Fruit fly (Drosophila melanogaster) whole organism, embryonic: ENCODE measurements around the gene osk.

Experiments
- ATbp ChIP-seq: fragments of 200-800 bp; sonication (Bioruptor generic); optimal IDR thresholded peaks from 2 replicates; lab custom pipeline; 2017; ENCODE audit warnings: missing biosample characterization, mild to moderate bottlenecking, missing genetic modification characterization, missing genetic modification reagents
- Ada2b ChIP-seq: fragments of 200-800 bp; sonication (Bioruptor generic); IDR thresholded peaks from 2 replicates; pipeline ENCODE4 v1.3.6; 2022; ENCODE audit warnings: missing biosample characterization, missing genetic modification characterization
- CG10209 ChIP-seq: fragments of 200-800 bp; sonication (Bioruptor generic); optimal IDR thresholded peaks from 3 replicates; lab custom pipeline; 2017; ENCODE audit warnings: missing biosample characterization, mild to moderate bottlenecking, missing genetic modification characterization, missing genetic modification reagents
- CG10267 ChIP-seq: fragments of 200-800 bp; sonication (Bioruptor generic); optimal IDR thresholded peaks from 2 replicates; lab custom pipeline; 2018; ENCODE audit warnings: missing biosample characterization, mild to moderate bottlenecking, missing genetic modification characterization, moderate library complexity
- CG10274 ChIP-seq: fragments of 200-800 bp; sonication (Bioruptor generic); optimal IDR thresholded peaks from 3 replicates; lab custom pipeline; 2017; ENCODE audit warnings: missing biosample characterization, mild to moderate bottlenecking, missing genetic modification characterization
- CG10366 ChIP-seq: fragments of 200-800 bp; sonication (Bioruptor generic); IDR thresholded peaks from 2 replicates; pipeline ENCODE4 v1.3.6; 2022; ENCODE audit warnings: missing biosample characterization, missing genetic modification characterization
- CG13123 ChIP-seq: fragments of 200-800 bp; sonication (Bioruptor generic); optimal IDR thresholded peaks from 2 replicates; lab custom pipeline; 2016; ENCODE audit warnings: missing biosample characterization, missing genetic modification characterization
- CG13775 ChIP-seq: fragments of 200-800 bp; sonication (Bioruptor generic); optimal IDR thresholded peaks from 3 replicates; lab custom pipeline; 2017; ENCODE audit warnings: missing biosample characterization, mild to moderate bottlenecking, missing genetic modification characterization
- CG13894 ChIP-seq: fragments of 200-800 bp; sonication (Bioruptor generic); optimal IDR thresholded peaks from 3 replicates; lab custom pipeline; 2018; ENCODE audit warnings: missing biosample characterization, mild to moderate bottlenecking, missing genetic modification characterization, moderate library complexity
- CG15011 ChIP-seq: fragments of 200-800 bp; sonication (Bioruptor generic); optimal IDR thresholded peaks from 3 replicates; lab custom pipeline; 2018; ENCODE audit warnings: missing biosample characterization, mild to moderate bottlenecking, missing genetic modification characterization
- CG18476 ChIP-seq: fragments of 200-800 bp; sonication (Bioruptor generic); optimal IDR thresholded peaks from 2 replicates; lab custom pipeline; 2016; ENCODE audit warnings: missing biosample characterization, mild to moderate bottlenecking, missing genetic modification characterization
- CG18619 ChIP-seq: fragments of 200-800 bp; sonication (Bioruptor generic); optimal IDR thresholded peaks from 3 replicates; lab custom pipeline; 2017; ENCODE audit warnings: missing biosample characterization, mild to moderate bottlenecking, missing genetic modification characterization
- CG30431 ChIP-seq: fragments of 200-800 bp; sonication (Bioruptor generic); optimal IDR thresholded peaks from 2 replicates; lab custom pipeline; 2017; ENCODE audit warnings: missing biosample characterization, missing genetic modification characterization
- CG32532 ChIP-seq: fragments of 200-800 bp; sonication (Bioruptor generic); IDR thresholded peaks from 2 replicates; pipeline ENCODE4 v1.3.6; 2022; ENCODE audit warnings: missing biosample characterization, missing genetic modification characterization
- CG33213 ChIP-seq: fragments of 200-800 bp; sonication (Bioruptor generic); optimal IDR thresholded peaks from 3 replicates; lab custom pipeline; 2016; ENCODE audit warnings: missing biosample characterization, missing genetic modification characterization
- CG8359 ChIP-seq: fragments of 200-800 bp; sonication (Bioruptor generic); optimal IDR thresholded peaks from 2 replicates; lab custom pipeline; 2017; ENCODE audit warnings: missing biosample characterization, mild to moderate bottlenecking, missing genetic modification characterization, borderline replicate concordance
- CG8388 ChIP-seq: fragments of 200-800 bp; sonication (Bioruptor generic); optimal IDR thresholded peaks from 2 replicates; lab custom pipeline; 2019; ENCODE audit warnings: missing biosample characterization, mild to moderate bottlenecking, missing genetic modification characterization, moderate library complexity
- CG9609 ChIP-seq: fragments of 200-800 bp; sonication (Bioruptor generic); optimal IDR thresholded peaks from 3 replicates; lab custom pipeline; 2016; ENCODE audit warnings: missing biosample characterization, missing genetic modification characterization
- CoRest ChIP-seq: fragments of 200-800 bp; sonication (Bioruptor generic); optimal IDR thresholded peaks from 3 replicates; lab custom pipeline; 2018; ENCODE audit warnings: missing biosample characterization, mild to moderate bottlenecking, missing genetic modification characterization, moderate library complexity
- D19B ChIP-seq: fragments of 200-800 bp; sonication (Bioruptor generic); optimal IDR thresholded peaks from 2 replicates; lab custom pipeline; 2017; ENCODE audit warnings: missing biosample characterization, mild to moderate bottlenecking, missing genetic modification characterization
- Dll ChIP-seq: fragments of 200-800 bp; sonication (Bioruptor generic); IDR thresholded peaks from 4 replicates; pipeline ENCODE4 v1.3.6; 2022; ENCODE audit warnings: missing biosample characterization, missing genetic modification characterization; ENCODE audit not compliant: partially characterized antibody
- Dp ChIP-seq: fragments of 200-800 bp; sonication (Bioruptor generic); optimal IDR thresholded peaks from 2 replicates; lab custom pipeline; 2018; ENCODE audit warnings: missing biosample characterization, mild to moderate bottlenecking, missing genetic modification characterization, moderate library complexity
- Elba2 ChIP-seq: fragments of 200-800 bp; sonication (Bioruptor generic); optimal IDR thresholded peaks from 3 replicates; lab custom pipeline; 2016; ENCODE audit warnings: missing biosample characterization, missing genetic modification characterization
- Ets97D ChIP-seq: fragments of 200-800 bp; sonication (Bioruptor generic); optimal IDR thresholded peaks from 3 replicates; lab custom pipeline; 2016; ENCODE audit warnings: missing biosample characterization, missing genetic modification characterization
- Fer1 ChIP-seq: fragments of 200-800 bp; sonication (Bioruptor generic); optimal IDR thresholded peaks from 2 replicates; lab custom pipeline; 2017; ENCODE audit warnings: missing biosample characterization, mild to moderate bottlenecking, missing genetic modification characterization
- MBD-R2 ChIP-seq: fragments of 200-800 bp; sonication (Bioruptor generic); IDR thresholded peaks from 2 replicates; pipeline ENCODE4 v1.3.6; 2022; ENCODE audit warnings: missing biosample characterization, missing genetic modification characterization
- crc ChIP-seq: fragments of 200-800 bp; sonication (Bioruptor generic); optimal IDR thresholded peaks from 2 replicates; lab custom pipeline; 2016; ENCODE audit warnings: missing biosample characterization, missing genetic modification characterization
- croc ChIP-seq: fragments of 200-800 bp; sonication (Bioruptor generic); conservative IDR thresholded peaks from 3 replicates; pipeline ENCODE4 v1.3.6; 2022; ENCODE audit warnings: missing biosample characterization, missing genetic modification characterization
- crol ChIP-seq: fragments of 200-800 bp; sonication (Bioruptor generic); IDR thresholded peaks from 2 replicates; pipeline ENCODE4 v1.3.6; 2022; ENCODE audit warnings: missing biosample characterization, missing genetic modification characterization
- disco-r ChIP-seq: fragments of 200-800 bp; sonication (Bioruptor generic); optimal IDR thresholded peaks from 2 replicates; lab custom pipeline; 2016; ENCODE audit warnings: missing biosample characterization, missing genetic modification characterization
- dmrt99B ChIP-seq: fragments of 200-800 bp; sonication (Bioruptor generic); optimal IDR thresholded peaks from 2 replicates; lab custom pipeline; 2018; ENCODE audit warnings: missing biosample characterization, mild to moderate bottlenecking, missing genetic modification characterization, moderate library complexity
- hkb ChIP-seq, 2 experiments: fragments of 200-800 bp in 1 of 2; fragments of >200 bp in 1 of 2; sonication (Bioruptor generic) in 1 of 2; IDR thresholded peaks in 1 of 2; optimal IDR thresholded peaks in 1 of 2; 2 replicates each; pipeline versions ENCODE4 v1.3.6 to Lab custom; 2017 to 2022; ENCODE audit warnings: missing biosample characterization in 1 of 2, missing genetic modification characterization in 1 of 2
- hth ChIP-seq: fragments of >200 bp; optimal IDR thresholded peaks from 2 replicates; lab custom pipeline; 2017; ENCODE audit warnings: inconsistent platforms
- ind ChIP-seq: fragments of 200-800 bp; sonication (Bioruptor generic); optimal IDR thresholded peaks from 3 replicates; lab custom pipeline; 2016; ENCODE audit warnings: missing biosample characterization, missing genetic modification characterization
- mirr ChIP-seq: fragments of 200-800 bp; sonication (Bioruptor generic); optimal IDR thresholded peaks from 3 replicates; lab custom pipeline; 2018; ENCODE audit warnings: missing biosample characterization, mild to moderate bottlenecking, missing genetic modification characterization
- nmo ChIP-seq: fragments of 200-800 bp; sonication (Bioruptor generic); optimal IDR thresholded peaks from 2 replicates; lab custom pipeline; 2018; ENCODE audit warnings: missing biosample characterization, mild to moderate bottlenecking, missing genetic modification characterization, moderate library complexity
- pnt ChIP-seq: fragments of 200-800 bp; sonication (Bioruptor generic); optimal IDR thresholded peaks from 3 replicates; lab custom pipeline; 2016; ENCODE audit warnings: missing biosample characterization, missing genetic modification characterization
- ro ChIP-seq: fragments of 200-800 bp; sonication (Bioruptor generic); IDR thresholded peaks from 2 replicates; pipeline ENCODE4 v1.3.6; 2022; ENCODE audit warnings: missing biosample characterization, missing genetic modification characterization
- sc ChIP-seq, 3 experiments: fragments of >200 bp in 2 of 3; fragments of 200-800 bp in 1 of 3; sonication (Bioruptor generic) in 1 of 3; optimal IDR thresholded peaks; 2 replicates in 2 of 3; 3 replicates in 1 of 3; lab custom pipeline; 2017; ENCODE audit warnings: mild to moderate bottlenecking in 1 of 3, missing biosample characterization in 1 of 3, missing genetic modification characterization in 1 of 3, missing genetic modification reagents in 1 of 3
- schlank ChIP-seq: fragments of 200-800 bp; sonication (Bioruptor generic); optimal IDR thresholded peaks from 2 replicates; lab custom pipeline; 2018; ENCODE audit warnings: missing biosample characterization, mild to moderate bottlenecking, missing genetic modification characterization
- scrt ChIP-seq: fragments of 200-800 bp; sonication (Bioruptor generic); optimal IDR thresholded peaks from 2 replicates; lab custom pipeline; 2018; ENCODE audit warnings: missing biosample characterization, mild to moderate bottlenecking, missing genetic modification characterization, moderate library complexity
- sim ChIP-seq: fragments of 200-800 bp; sonication (Bioruptor generic); IDR thresholded peaks from 2 replicates; pipeline ENCODE4 v1.3.6; 2022; ENCODE audit warnings: missing biosample characterization, missing genetic modification characterization
- sr ChIP-seq: fragments of 200-800 bp; sonication (Bioruptor generic); IDR thresholded peaks from 3 replicates; pipeline ENCODE4 v1.3.6; 2022; ENCODE audit warnings: missing biosample characterization, missing genetic modification characterization
- ssp ChIP-seq: fragments of 200-800 bp; sonication (Bioruptor generic); IDR thresholded peaks from 2 replicates; pipeline ENCODE4 v1.3.6; 2022; ENCODE audit warnings: missing biosample characterization, missing genetic modification characterization
- tio ChIP-seq: fragments of 200-800 bp; sonication (Bioruptor generic); optimal IDR thresholded peaks from 2 replicates; lab custom pipeline; 2017; ENCODE audit warnings: missing biosample characterization, missing genetic modification characterization, inconsistent platforms
- tll ChIP-seq, 2 experiments: fragments of 200-800 bp in 1 of 2; fragments of >200 bp in 1 of 2; sonication (Bioruptor generic) in 1 of 2; optimal IDR thresholded peaks; 2 replicates each; lab custom pipeline; 2017 to 2019; ENCODE audit warnings: missing biosample characterization in 2 of 2, missing genetic modification characterization in 2 of 2, mild to moderate bottlenecking in 1 of 2, moderate library complexity in 1 of 2
- trem ChIP-seq: fragments of 200-800 bp; optimal IDR thresholded peaks from 3 replicates; lab custom pipeline; 2019; ENCODE audit warnings: missing biosample characterization, mild to moderate bottlenecking, missing genetic modification characterization, moderate library complexity
- z ChIP-seq: fragments of 200-800 bp; sonication (Bioruptor generic); IDR thresholded peaks from 3 replicates; pipeline ENCODE4 v1.3.6; 2022; ENCODE audit warnings: missing biosample characterization, missing genetic modification characterization

osk gene

DNA sequence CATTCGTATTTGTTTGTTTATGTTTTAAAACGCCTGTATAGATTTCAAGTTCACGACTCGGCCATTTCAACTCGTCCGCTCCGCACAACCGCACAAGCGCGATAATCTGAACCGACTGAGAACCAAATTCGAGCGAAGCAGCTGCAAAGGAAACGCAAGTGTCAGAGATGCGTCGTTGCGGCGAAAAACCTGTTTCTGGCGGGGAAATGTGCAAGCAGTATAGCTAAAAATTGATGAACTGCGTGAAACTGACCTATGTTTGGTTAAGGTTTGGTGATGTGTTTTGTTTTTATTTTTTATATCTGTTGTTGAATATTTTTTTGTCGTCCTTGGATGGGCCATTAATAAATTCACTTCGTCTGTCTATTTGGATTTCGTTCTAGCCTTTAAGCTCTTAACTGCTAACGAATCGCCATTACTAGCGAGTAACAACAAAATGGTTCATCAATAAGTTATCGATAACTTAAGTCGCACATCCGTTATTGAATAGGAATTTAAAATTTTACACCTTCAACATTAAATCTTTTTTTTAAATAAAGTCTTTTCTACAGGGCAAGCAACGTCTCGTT lies 3.1 kb upstream of the osk start, which contains the start of gene pyd (continued):
- TF ChIP-seq tio: no peak
- TF ChIP-seq crc: no peak
- peak; percentile 46 for TF ChIP-seq pnt (GFP tag; lab: Kevin White, UChicago)
- TF ChIP-seq ATbp (GFP tag; lab: Kevin White, UChicago): no peak
- TF ChIP-seq CG10274 (GFP tag; lab: Kevin White, UChicago): no peak
- TF ChIP-seq tll (GFP tag; optimal IDR thresholded peaks at IDR 0.05; lab: Kevin White, UChicago): peak; percentile 17 to 71
- no peak for TF ChIP-seq CG8359 (GFP tag; lab: Kevin White, UChicago)
- TF ChIP-seq hkb (optimal IDR thresholded peaks at IDR 0.05; lab: Kevin White, UChicago): peak; percentile 55
- peak; percentile 55 for TF ChIP-seq hkb (GFP tag; IDR thresholded peaks at IDR 0.05; lab: Robert Waterston, UW)
- TF ChIP-seq D19B (GFP tag; lab: Kevin White, UChicago): peak; percentile 17
- peak; percentile 51 for TF ChIP-seq dmrt99B
- TF ChIP-seq CG30431 (GFP tag; lab: Kevin White, UChicago): no peak
- TF ChIP-seq CG8388 (GFP tag; lab: Kevin White, UChicago): peak; percentile 49
- peak; percentile 70 for TF ChIP-seq trem (tag; lab: Kevin White, UChicago)
- no peak for TF ChIP-seq z (GFP tag; lab: Robert Waterston, UW)
- 0 out of 2 replicates have a peak, but pooled peaks have one; percentile 18 for TF ChIP-seq Ada2b (GFP tag; lab: Robert Waterston, UW)
- peak; percentile 63 for TF ChIP-seq CG13775 (GFP tag; lab: Kevin White, UChicago)
- TF ChIP-seq disco-r (GFP tag; lab: Kevin White, UChicago): peak; percentile 26
- peak; percentile 27 for TF ChIP-seq CG13123
- TF ChIP-seq CG18476 (GFP tag; lab: Kevin White, UChicago): peak; percentile 23
- TF ChIP-seq CoRest (tag; lab: Kevin White, UChicago): peak; percentile 76
- TF ChIP-seq CG10209 (GFP tag; lab: Kevin White, UChicago): peak; percentile 63
- TF ChIP-seq CG9609 (GFP tag; lab: Kevin White, UChicago): peak; percentile 43
- no peak; the same call in 1 of the 2 replicates for TF ChIP-seq ssp
- TF ChIP-seq MBD-R2 (GFP tag; lab: Robert Waterston, UW): peak; percentile 34; the same call in 1 of the 2 replicates
- TF ChIP-seq sc (optimal IDR thresholded peaks at IDR 0.05; lab: Kevin White, UChicago): no peak
- peak; percentile 33 for TF ChIP-seq sc (GFP tag; optimal IDR thresholded peaks at IDR 0.05; lab: Kevin White, UChicago)
- peak; percentile 69 for TF ChIP-seq Dll (GFP tag; lab: Robert Waterston, UW)
- peak; percentile 76 for TF ChIP-seq nmo (GFP tag; lab: Kevin White, UChicago)
- TF ChIP-seq schlank (tag; lab: Kevin White, UChicago): peak; percentile 40
- peak; percentile 9; the same call in 1 of the 2 replicates for TF ChIP-seq CG10366
- no peak for TF ChIP-seq Elba2 (GFP tag; lab: Kevin White, UChicago)
- no peak for TF ChIP-seq ro (GFP tag; lab: Robert Waterston, UW)
- TF ChIP-seq CG18619 (GFP tag; lab: Kevin White, UChicago): peak; percentile 71
- peak; percentile 48; the same call in 1 of the 2 replicates for TF ChIP-seq sim (GFP tag; lab: Robert Waterston, UW)
- peak; percentile 61 for TF ChIP-seq CG13894 (tag; lab: Kevin White, UChicago)
- no peak for TF ChIP-seq hth (lab: Kevin White, UChicago)
- TF ChIP-seq CG15011 (GFP tag; lab: Kevin White, UChicago): no peak
- 0 out of 3 replicates have a peak, but pooled peaks have one; percentile 16 for TF ChIP-seq croc
- TF ChIP-seq Dp (GFP tag; lab: Kevin White, UChicago): peak; percentile 49
- TF ChIP-seq Fer1 (GFP tag; lab: Kevin White, UChicago): peak; percentile 76
- peak; percentile 76 for TF ChIP-seq CG10267 (tag; lab: Kevin White, UChicago)
- 0 out of 2 replicates have a peak, but pooled peaks have one; percentile 30 for TF ChIP-seq crol (GFP tag; lab: Robert Waterston, UW)
- peak; percentile 56 for TF ChIP-seq CG33213 (GFP tag; lab: Kevin White, UChicago)
- peak; percentile 53 for TF ChIP-seq ind (GFP tag; lab: Kevin White, UChicago)
- peak; percentile 57 for TF ChIP-seq mirr (GFP tag; lab: Kevin White, UChicago)
- peak; percentile 71 for TF ChIP-seq Ets97D (GFP tag; lab: Kevin White, UChicago)
- TF ChIP-seq sr: no peak
- TF ChIP-seq scrt (GFP tag; lab: Kevin White, UChicago): peak; percentile 32
- TF ChIP-seq CG32532: peak; percentile 53; the same call in 1 of the 2 replicates
